Fruit fly (Drosophila melanogaster) whole organism, embryonic: ENCODE results near the gene LSm7.

Experiments used
- Aef1 ChIP-seq: fragments of 200-800 bp; sonication (Bioruptor generic); IDR thresholded peaks from 3 replicates; pipeline ENCODE4 v1.3.6; 2022; ENCODE audit warnings: missing biosample characterization, missing genetic modification characterization
- Antp ChIP-seq: fragments of 200-800 bp; sonication (Bioruptor generic); optimal IDR thresholded peaks from 3 replicates; lab custom pipeline; 2016; ENCODE audit warnings: missing biosample characterization, missing genetic modification characterization
- B-H2 ChIP-seq: fragments of 200-800 bp; sonication (Bioruptor generic); optimal IDR thresholded peaks from 2 replicates; lab custom pipeline; 2018; ENCODE audit warnings: missing biosample characterization, mild to moderate bottlenecking, missing genetic modification characterization
- C15 ChIP-seq: fragments of 200-800 bp; sonication (Bioruptor generic); IDR thresholded peaks from 3 replicates; pipeline ENCODE4 v1.3.6; 2022; ENCODE audit warnings: missing biosample characterization, missing genetic modification characterization
- CG11456 ChIP-seq: fragments of 200-800 bp; sonication (Bioruptor generic); IDR thresholded peaks from 3 replicates; pipeline ENCODE4 v1.3.6; 2022; ENCODE audit warnings: missing biosample characterization, missing genetic modification characterization
- CG14441 ChIP-seq: fragments of 200-800 bp; sonication (Bioruptor generic); IDR thresholded peaks from 2 replicates; pipeline ENCODE4 v1.3.6; 2022; ENCODE audit warnings: missing biosample characterization, missing genetic modification characterization
- CG14667 ChIP-seq: fragments of 200-800 bp; sonication (Bioruptor generic); IDR thresholded peaks from 2 replicates; pipeline ENCODE4 v1.3.6; 2022; ENCODE audit warnings: missing biosample characterization, missing genetic modification characterization
- CG1529 ChIP-seq: fragments of 200-800 bp; sonication (Bioruptor generic); optimal IDR thresholded peaks from 3 replicates; lab custom pipeline; 2018; ENCODE audit warnings: missing biosample characterization, missing genetic modification characterization
- CG18262 ChIP-seq: fragments of 200-800 bp; optimal IDR thresholded peaks from 3 replicates; lab custom pipeline; 2019; ENCODE audit warnings: missing biosample characterization, mild to moderate bottlenecking, missing genetic modification characterization, moderate library complexity
- CG2875 ChIP-seq: fragments of 200-800 bp; sonication (Bioruptor generic); optimal IDR thresholded peaks from 2 replicates; lab custom pipeline; 2017; ENCODE audit warnings: missing biosample characterization, mild to moderate bottlenecking, missing genetic modification characterization, missing genetic modification reagents
- CG30431 ChIP-seq: fragments of 200-800 bp; sonication (Bioruptor generic); optimal IDR thresholded peaks from 2 replicates; lab custom pipeline; 2017; ENCODE audit warnings: missing biosample characterization, missing genetic modification characterization
- CG31224 ChIP-seq: fragments of 200-800 bp; sonication (Bioruptor generic); IDR thresholded peaks from 2 replicates; pipeline ENCODE4 v1.3.6; 2022; ENCODE audit warnings: missing biosample characterization, missing genetic modification characterization
- CG6683 ChIP-seq: fragments of 200-800 bp; sonication (Bioruptor generic); optimal IDR thresholded peaks from 2 replicates; lab custom pipeline; 2017; ENCODE audit warnings: missing biosample characterization, mild to moderate bottlenecking, missing genetic modification characterization, missing genetic modification reagents
- CG7786 ChIP-seq: fragments of 200-800 bp; sonication (Bioruptor generic); optimal IDR thresholded peaks from 2 replicates; lab custom pipeline; 2016; ENCODE audit warnings: missing biosample characterization, missing genetic modification characterization
- CG7839 ChIP-seq: fragments of 200-800 bp; sonication (Bioruptor generic); optimal IDR thresholded peaks from 3 replicates; lab custom pipeline; 2018; ENCODE audit warnings: missing biosample characterization, mild to moderate bottlenecking, missing genetic modification characterization, moderate library complexity
- CG7928 ChIP-seq: fragments of 200-800 bp; sonication (Bioruptor generic); optimal IDR thresholded peaks from 2 replicates; lab custom pipeline; 2017; ENCODE audit warnings: missing biosample characterization, mild to moderate bottlenecking, missing genetic modification characterization
- CG7987 ChIP-seq: fragments of 200-800 bp; sonication (Bioruptor generic); optimal IDR thresholded peaks from 2 replicates; lab custom pipeline; 2018; ENCODE audit warnings: missing biosample characterization, mild to moderate bottlenecking, missing genetic modification characterization, moderate library complexity
- CG9437 ChIP-seq: fragments of 200-800 bp; sonication (Bioruptor generic); optimal IDR thresholded peaks from 2 replicates; lab custom pipeline; 2018; ENCODE audit warnings: missing biosample characterization, mild to moderate bottlenecking, missing genetic modification characterization
- CG9727 ChIP-seq: fragments of 200-800 bp; sonication (Bioruptor generic); optimal IDR thresholded peaks from 3 replicates; lab custom pipeline; 2017; ENCODE audit warnings: missing biosample characterization, mild to moderate bottlenecking, missing genetic modification characterization
- CTCF ChIP-seq: fragments of 200-800 bp; sonication (Bioruptor generic); optimal IDR thresholded peaks from 2 replicates; lab custom pipeline; 2017; ENCODE audit warnings: missing biosample characterization, mild to moderate bottlenecking, missing genetic modification characterization, moderate library complexity
- Camta ChIP-seq: fragments of 200-800 bp; sonication (Bioruptor generic); optimal IDR thresholded peaks from 2 replicates; lab custom pipeline; 2016; ENCODE audit warnings: missing biosample characterization, missing genetic modification characterization
- D19B ChIP-seq: fragments of 200-800 bp; sonication (Bioruptor generic); optimal IDR thresholded peaks from 2 replicates; lab custom pipeline; 2017; ENCODE audit warnings: missing biosample characterization, mild to moderate bottlenecking, missing genetic modification characterization
- Deaf1 ChIP-seq: fragments of 200-800 bp; optimal IDR thresholded peaks from 3 replicates; lab custom pipeline; 2019; ENCODE audit warnings: missing biosample characterization, mild to moderate bottlenecking, missing genetic modification characterization, moderate library complexity
- Dip2 ChIP-seq: fragments of 200-800 bp; sonication (Bioruptor generic); IDR thresholded peaks from 2 replicates; pipeline ENCODE4 v1.3.6; 2022; ENCODE audit warnings: missing biosample characterization, missing genetic modification characterization
- Dll ChIP-seq: fragments of 200-800 bp; sonication (Bioruptor generic); IDR thresholded peaks from 4 replicates; pipeline ENCODE4 v1.3.6; 2022; ENCODE audit warnings: missing biosample characterization, missing genetic modification characterization; ENCODE audit not compliant: partially characterized antibody
- Doc2 ChIP-seq: fragments of 200-800 bp; sonication (Bioruptor generic); IDR thresholded peaks from 2 replicates; pipeline ENCODE4 v1.3.6; 2022; ENCODE audit warnings: missing biosample characterization, missing genetic modification characterization
- Doc3 ChIP-seq: fragments of 200-800 bp; sonication (Bioruptor generic); IDR thresholded peaks from 3 replicates; pipeline ENCODE4 v1.3.6; 2022; ENCODE audit warnings: missing biosample characterization, missing genetic modification characterization; ENCODE audit not compliant: partially characterized antibody
- Ets97D ChIP-seq: fragments of 200-800 bp; sonication (Bioruptor generic); optimal IDR thresholded peaks from 3 replicates; lab custom pipeline; 2016; ENCODE audit warnings: missing biosample characterization, missing genetic modification characterization
- HLH4C ChIP-seq: fragments of 200-800 bp; sonication (Bioruptor generic); IDR thresholded peaks from 3 replicates; pipeline ENCODE4 v1.3.6; 2022; ENCODE audit warnings: missing biosample characterization, missing genetic modification characterization; ENCODE audit not compliant: partially characterized antibody
- Oli ChIP-seq: fragments of 200-800 bp; sonication (Bioruptor generic); optimal IDR thresholded peaks from 2 replicates; lab custom pipeline; 2018; ENCODE audit warnings: missing biosample characterization, mild to moderate bottlenecking, missing genetic modification characterization, moderate library complexity
- Six4 ChIP-seq: fragments of 200-800 bp; sonication (Bioruptor generic); optimal IDR thresholded peaks from 2 replicates; lab custom pipeline; 2016; ENCODE audit warnings: missing biosample characterization, missing genetic modification characterization
- Sox102F ChIP-seq: fragments of 200-800 bp; sonication (Bioruptor generic); optimal IDR thresholded peaks from 2 replicates; lab custom pipeline; 2018; ENCODE audit warnings: missing biosample characterization, mild to moderate bottlenecking, missing genetic modification characterization, moderate library complexity
- Sry-β ChIP-seq: fragments of 200-800 bp; sonication (Bioruptor generic); optimal IDR thresholded peaks from 2 replicates; lab custom pipeline; 2018; ENCODE audit warnings: missing biosample characterization, mild to moderate bottlenecking, missing genetic modification characterization, moderate library complexity
- aop ChIP-seq: fragments of 200-800 bp; sonication (Bioruptor generic); IDR thresholded peaks from 2 replicates; pipeline ENCODE4 v1.3.6; 2022; ENCODE audit warnings: missing biosample characterization, missing genetic modification characterization
- chinmo ChIP-seq: fragments of 200-800 bp; sonication (Bioruptor generic); IDR thresholded peaks from 4 replicates; pipeline ENCODE4 v1.3.6; 2022; ENCODE audit warnings: missing biosample characterization, missing genetic modification characterization; ENCODE audit not compliant: partially characterized antibody
- crc ChIP-seq: fragments of 200-800 bp; sonication (Bioruptor generic); optimal IDR thresholded peaks from 2 replicates; lab custom pipeline; 2016; ENCODE audit warnings: missing biosample characterization, missing genetic modification characterization
- en ChIP-seq: fragments of 200-800 bp; sonication (Bioruptor generic); optimal IDR thresholded peaks from 2 replicates; lab custom pipeline; 2016; ENCODE audit warnings: missing biosample characterization, missing genetic modification characterization
- ftz-f1 ChIP-seq: fragments of 200-800 bp; sonication (Bioruptor generic); optimal IDR thresholded peaks from 2 replicates; lab custom pipeline; 2016; ENCODE audit warnings: missing biosample characterization, missing genetic modification characterization
- fu2 ChIP-seq: fragments of 200-800 bp; sonication (Bioruptor generic); optimal IDR thresholded peaks from 2 replicates; lab custom pipeline; 2016; ENCODE audit warnings: missing biosample characterization, missing genetic modification characterization
- jing ChIP-seq: fragments of 200-800 bp; sonication (Bioruptor generic); optimal IDR thresholded peaks from 2 replicates; lab custom pipeline; 2018; ENCODE audit warnings: missing biosample characterization, mild to moderate bottlenecking, missing genetic modification characterization
- lilli ChIP-seq: fragments of 200-800 bp; sonication (Bioruptor generic); optimal IDR thresholded peaks from 3 replicates; lab custom pipeline; 2016; ENCODE audit warnings: missing biosample characterization, missing genetic modification characterization
- lola ChIP-seq, 3 experiments: fragments of >200 bp in 2 of 3; fragments of 200-800 bp in 1 of 3; sonication (Bioruptor generic) in 1 of 3; optimal IDR thresholded peaks; 2 replicates each; lab custom pipeline; 2017 to 2019; ENCODE audit warnings: missing biosample characterization in 3 of 3, missing genetic modification characterization in 3 of 3, mild to moderate bottlenecking in 1 of 3, moderate library complexity in 1 of 3
- nau ChIP-seq: fragments of 200-800 bp; sonication (Bioruptor generic); optimal IDR thresholded peaks from 3 replicates; lab custom pipeline; 2017; ENCODE audit warnings: missing biosample characterization, mild to moderate bottlenecking, missing genetic modification characterization, missing genetic modification reagents
- pum ChIP-seq: fragments of 200-800 bp; sonication (Bioruptor generic); optimal IDR thresholded peaks from 2 replicates; lab custom pipeline; 2016; ENCODE audit warnings: missing biosample characterization, missing genetic modification characterization
- pzg ChIP-seq: fragments of 200-800 bp; sonication (Bioruptor generic); optimal IDR thresholded peaks from 3 replicates; lab custom pipeline; 2018; ENCODE audit warnings: missing biosample characterization, mild to moderate bottlenecking, missing genetic modification characterization, moderate library complexity
- scrt ChIP-seq: fragments of 200-800 bp; sonication (Bioruptor generic); optimal IDR thresholded peaks from 2 replicates; lab custom pipeline; 2018; ENCODE audit warnings: missing biosample characterization, mild to moderate bottlenecking, missing genetic modification characterization, moderate library complexity
- sens ChIP-seq: fragments of 200-800 bp; sonication (Bioruptor generic); peaks from one replicate; lab custom pipeline; 2016; ENCODE audit warnings: missing biosample characterization, missing genetic modification characterization
- slbo ChIP-seq: fragments of 200-800 bp; sonication (Bioruptor generic); IDR thresholded peaks from 2 replicates; pipeline ENCODE4 v1.3.6; 2022; ENCODE audit warnings: missing biosample characterization, missing genetic modification characterization
- sna ChIP-seq: fragments of 200-800 bp; sonication (Bioruptor generic); IDR thresholded peaks from 2 replicates; pipeline ENCODE4 v1.3.6; 2022; ENCODE audit warnings: missing biosample characterization, missing genetic modification characterization; ENCODE audit not compliant: partially characterized antibody
- tll ChIP-seq, 2 experiments: fragments of 200-800 bp in 1 of 2; fragments of >200 bp in 1 of 2; sonication (Bioruptor generic) in 1 of 2; optimal IDR thresholded peaks; 2 replicates each; lab custom pipeline; 2017 to 2019; ENCODE audit warnings: missing biosample characterization in 2 of 2, missing genetic modification characterization in 2 of 2, mild to moderate bottlenecking in 1 of 2, moderate library complexity in 1 of 2
- zfh1 ChIP-seq: fragments of 200-800 bp; sonication (Bioruptor generic); IDR thresholded peaks from 3 replicates; pipeline ENCODE4 v1.3.6; 2022; ENCODE audit warnings: missing biosample characterization, missing genetic modification characterization

LSm7 gene

dm6 chr2L:16727578-16728023 is 15.3 kb downstream of the LSm7 start, which contains the start of gene VhaSFD (continued):
- TF ChIP-seq Aef1 (no peak), HLH4C (GFP tag; lab: Robert Waterston, UW) (peak; percentile 68), CG6683 (GFP tag; lab: Kevin White, UChicago) (peak; percentile 7), CG7839 (tag; lab: Kevin White, UChicago) (no peak), CG2875 (GFP tag; lab: Kevin White, UChicago) (no peak), Six4 (GFP tag; lab: Kevin White, UChicago) (no peak), scrt (no peak), chinmo (GFP tag; lab: Robert Waterston, UW) (peak; percentile 80; the same call in 3 of the 4 replicates), lilli (peak; percentile 40), Antp (GFP tag; lab: Kevin White, UChicago) (no peak), CG14667 (no peak), CG7987 (GFP tag; lab: Kevin White, UChicago) (peak; percentile 67), lola (GFP tag; optimal IDR thresholded peaks at IDR 0.05; lab: Kevin White, UChicago) (no peak), CG1529 (GFP tag; lab: Kevin White, UChicago) (no peak), Ets97D (GFP tag; lab: Kevin White, UChicago) (peak; percentile 40), Doc3 (GFP tag; lab: Robert Waterston, UW) (peak; percentile 67), jing (GFP tag; lab: Kevin White, UChicago) (no peak), crc (GFP tag; lab: Kevin White, UChicago) (no peak), CG11456 (peak; percentile 57; the same call in 1 of the 3 replicates), Dll (GFP tag; lab: Robert Waterston, UW) (peak; percentile 69), CG18262 (tag; lab: Kevin White, UChicago) (peak; percentile 31), sens (GFP tag; lab: Kevin White, UChicago) (peak; percentile 74), CG7928 (GFP tag; lab: Kevin White, UChicago) (no peak), ftz-f1 (GFP tag; lab: Kevin White, UChicago) (no peak), Sox102F (GFP tag; lab: Kevin White, UChicago) (no peak), C15 (GFP tag; lab: Robert Waterston, UW) (no peak), Deaf1 (tag; lab: Kevin White, UChicago) (no peak), CG7786 (GFP tag; lab: Kevin White, UChicago) (no peak), Oli (tag; lab: Kevin White, UChicago) (no peak), tll (GFP tag; optimal IDR thresholded peaks at IDR 0.05; lab: Kevin White, UChicago) (peak in 1 of 2 experiments; percentile 31), pum (GFP tag; lab: Kevin White, UChicago) (no peak), Camta (GFP tag; lab: Kevin White, UChicago) (no peak), Dip2 (GFP tag; lab: Robert Waterston, UW) (no peak), Doc2 (no peak), zfh1 (GFP tag; lab: Robert Waterston, UW) (peak; percentile 50; the same call in 2 of the 3 replicates), fu2 (GFP tag; lab: Kevin White, UChicago) (peak; percentile 34), CTCF (GFP tag; lab: Kevin White, UChicago) (no peak), CG30431 (GFP tag; lab: Kevin White, UChicago) (no peak), sna (peak; percentile 71), B-H2 (GFP tag; lab: Kevin White, UChicago) (no peak), CG31224 (GFP tag; lab: Robert Waterston, UW) (no peak), D19B (GFP tag; lab: Kevin White, UChicago) (no peak), slbo (GFP tag; lab: Robert Waterston, UW) (peak; percentile 35; the same call in 1 of the 2 replicates), en (no peak), CG9727 (GFP tag; lab: Kevin White, UChicago) (no peak), CG9437 (GFP tag; lab: Kevin White, UChicago) (no peak), CG14441 (GFP tag; lab: Robert Waterston, UW) (no peak), pzg (GFP tag; lab: Kevin White, UChicago) (peak; percentile 85), aop (GFP tag; lab: Robert Waterston, UW) (no peak), Sry-β (GFP tag; lab: Kevin White, UChicago) (no peak), nau (GFP tag; lab: Kevin White, UChicago) (no peak)
